Worm (Caenorhabditis elegans) whole organism, L4 larva: ENCODE data around the gene mig-22.

Experiments used
- F10B5.3 ChIP-seq: sonication (generic microtip); optimal IDR thresholded peaks from 2 replicates; lab custom pipeline; 2016; ENCODE audit warnings: mild to moderate bottlenecking, missing genetic modification characterization, missing compliant biosample characterization
- F44E2.7 ChIP-seq: fragments of 200-800 bp; sonication (Bioruptor generic); IDR thresholded peaks from 2 replicates; pipeline ENCODE4 v2.1.2; 2022; ENCODE audit warnings: missing genetic modification characterization, missing compliant biosample characterization
- T20F7.1 ChIP-seq: fragments of 200-800 bp; sonication (Bioruptor generic); optimal IDR thresholded peaks from 2 replicates; lab custom pipeline; 2018; ENCODE audit warnings: mild to moderate bottlenecking, missing genetic modification characterization, missing compliant biosample characterization
- Y5F2A.4 ChIP-seq: fragments of 200-800 bp; sonication (Bioruptor generic); optimal IDR thresholded peaks from 2 replicates; lab custom pipeline; 2018; ENCODE audit warnings: mild to moderate bottlenecking, missing genetic modification characterization, missing compliant biosample characterization
- aha-1 ChIP-seq: fragments of 150-350 bp; peaks from one replicate; lab custom pipeline; 2014; ENCODE audit warnings: missing biosample characterization, missing genetic modification characterization
- arid-1 ChIP-seq: fragments of 200-800 bp; sonication (Bioruptor generic); conservative IDR thresholded peaks from 2 replicates; pipeline ENCODE4 v1.3.6; 2022; ENCODE audit warnings: missing genetic modification reagents, missing genetic modification characterization, missing compliant biosample characterization
- attf-4 ChIP-seq: sonication (generic microtip); optimal IDR thresholded peaks from 3 replicates; lab custom pipeline; 2017; ENCODE audit warnings: missing biosample characterization, missing genetic modification characterization
- ctbp-1 ChIP-seq: fragments of 200-800 bp; sonication (Bioruptor generic); IDR thresholded peaks from 2 replicates; pipeline ENCODE4 v1.3.6; 2022; ENCODE audit warnings: missing genetic modification reagents, missing genetic modification characterization, missing compliant biosample characterization
- daf-16 ChIP-seq, 3 experiments: sonication (generic microtip); optimal IDR thresholded peaks; 2 replicates each; lab custom pipeline; 2016 to 2017; ENCODE audit warnings: missing genetic modification characterization in 3 of 3, missing genetic modification reagents in 3 of 3, mild to moderate bottlenecking in 2 of 3, missing compliant biosample characterization in 2 of 3, missing biosample characterization in 1 of 3, moderate library complexity in 1 of 3
- duxl-1 ChIP-seq: sonication (generic microtip); optimal IDR thresholded peaks from 2 replicates; lab custom pipeline; 2016; ENCODE audit warnings: mild to moderate bottlenecking, missing genetic modification characterization, moderate library complexity, missing compliant biosample characterization; ENCODE audit not compliant: poor library complexity
- egl-27 ChIP-seq: sonication (generic microtip); optimal IDR thresholded peaks from 3 replicates; lab custom pipeline; 2017; ENCODE audit warnings: missing biosample characterization, missing genetic modification reagents, missing genetic modification characterization
- fos-1 ChIP-seq: fragments of 150-350 bp; optimal IDR thresholded peaks from 2 replicates; lab custom pipeline; 2014; ENCODE audit warnings: missing biosample characterization, missing genetic modification characterization
- hif-1 ChIP-seq, 2 experiments: sonication (generic microtip); optimal IDR thresholded peaks; 2 replicates each; lab custom pipeline; 2016 to 2017; ENCODE audit warnings: missing compliant biosample characterization in 2 of 2, missing genetic modification characterization in 2 of 2, missing genetic modification reagents in 2 of 2, missing genotype in 2 of 2, mild to moderate bottlenecking in 1 of 2
- hlh-11 ChIP-seq: fragments of 200-800 bp; sonication (Bioruptor generic); optimal IDR thresholded peaks from 2 replicates; lab custom pipeline; 2018; ENCODE audit warnings: mild to moderate bottlenecking, missing genetic modification characterization, missing compliant biosample characterization
- jun-1 ChIP-seq: fragments of 150-350 bp; optimal IDR thresholded peaks from 2 replicates; lab custom pipeline; 2014; ENCODE audit warnings: missing biosample characterization, missing genetic modification reagents, missing genetic modification characterization
- lin-1 ChIP-seq: fragments of 200-800 bp; sonication (Bioruptor generic); IDR thresholded peaks from 2 replicates; pipeline ENCODE4 v1.3.6; 2022; ENCODE audit warnings: missing genetic modification reagents, missing genetic modification characterization, missing compliant biosample characterization
- lin-13 ChIP-seq: fragments of 150-350 bp; optimal IDR thresholded peaks from 2 replicates; lab custom pipeline; 2014; ENCODE audit warnings: missing biosample characterization, missing genetic modification reagents, missing genetic modification characterization
- lin-15B ChIP-seq: fragments of 150-350 bp; sonication (generic microtip); optimal IDR thresholded peaks from 3 replicates; lab custom pipeline; 2014; ENCODE audit warnings: missing biosample characterization, missing genetic modification characterization
- lin-29 ChIP-seq: fragments of 200-800 bp; sonication (Bioruptor generic); IDR thresholded peaks from 2 replicates; pipeline ENCODE4 v1.3.6; 2022; ENCODE audit warnings: missing genetic modification reagents, missing genetic modification characterization, missing compliant biosample characterization
- lin-39 ChIP-seq: fragments of 150-350 bp; optimal IDR thresholded peaks from 2 replicates; lab custom pipeline; 2014; ENCODE audit warnings: missing biosample characterization, missing genetic modification reagents, missing genetic modification characterization
- lsy-2 ChIP-seq, 2 experiments: fragments of 150-350 bp in 1 of 2; sonication (generic microtip) in 1 of 2; optimal IDR thresholded peaks; 2 replicates each; lab custom pipeline; 2014 to 2017; ENCODE audit warnings: missing biosample characterization in 2 of 2, missing genetic modification characterization in 2 of 2
- madf-9 ChIP-seq: fragments of 200-800 bp; sonication (Bioruptor generic); conservative IDR thresholded peaks from 2 replicates; pipeline ENCODE4 v1.3.6; 2022; ENCODE audit warnings: missing genetic modification reagents, missing genetic modification characterization, missing compliant biosample characterization
- mdt-29 ChIP-seq: fragments of 200-800 bp; sonication (Bioruptor generic); IDR thresholded peaks from 2 replicates; pipeline ENCODE4 v1.3.6; 2022; ENCODE audit warnings: missing genetic modification reagents, missing genetic modification characterization, missing compliant biosample characterization
- mep-1 ChIP-seq: fragments of 150-350 bp; sonication (generic microtip); optimal IDR thresholded peaks from 3 replicates; lab custom pipeline; 2014; ENCODE audit warnings: missing biosample characterization, missing genetic modification characterization
- mes-2 ChIP-seq: sonication (generic microtip); optimal IDR thresholded peaks from 2 replicates; lab custom pipeline; 2016; ENCODE audit warnings: missing genotype, mild to moderate bottlenecking, missing genetic modification characterization, missing compliant biosample characterization; ENCODE audit not compliant: poor library complexity, severe bottlenecking
- mxl-3 ChIP-seq: fragments of 200-800 bp; sonication (Bioruptor generic); optimal IDR thresholded peaks from 2 replicates; lab custom pipeline; 2018; ENCODE audit warnings: mild to moderate bottlenecking, missing genetic modification characterization, missing compliant biosample characterization
- nhr-102 ChIP-seq: sonication (generic microtip); optimal IDR thresholded peaks from 2 replicates; lab custom pipeline; 2016; ENCODE audit warnings: mild to moderate bottlenecking, missing genetic modification characterization, moderate library complexity, missing compliant biosample characterization
- nhr-48 ChIP-seq: sonication (generic microtip); optimal IDR thresholded peaks from 2 replicates; lab custom pipeline; 2016; ENCODE audit warnings: mild to moderate bottlenecking, missing genetic modification characterization, missing compliant biosample characterization
- nhr-77 ChIP-seq: fragments of 150-350 bp; optimal IDR thresholded peaks from 2 replicates; lab custom pipeline; 2014; ENCODE audit warnings: missing biosample characterization, missing genetic modification characterization
- php-3 ChIP-seq: fragments of 200-800 bp; sonication (Bioruptor generic); IDR thresholded peaks from 2 replicates; pipeline ENCODE4 v1.3.6; 2022; ENCODE audit warnings: missing genetic modification reagents, missing genetic modification characterization, missing compliant biosample characterization
- pqm-1 ChIP-seq: sonication (generic microtip); optimal IDR thresholded peaks from 2 replicates; lab custom pipeline; 2017; ENCODE audit warnings: missing biosample characterization, missing genetic modification characterization
- rbr-2 ChIP-seq: sonication (generic microtip); optimal IDR thresholded peaks from 2 replicates; lab custom pipeline; 2016; ENCODE audit warnings: missing genotype, missing genetic modification characterization, missing compliant biosample characterization
- set-16 ChIP-seq: fragments of 200-800 bp; sonication (Bioruptor generic); IDR thresholded peaks from 2 replicates; pipeline ENCODE4 v1.3.6; 2022; ENCODE audit warnings: missing genetic modification reagents, missing genetic modification characterization, missing compliant biosample characterization
- tra-1 ChIP-seq: fragments of 200-800 bp; sonication (Bioruptor generic); IDR thresholded peaks from 2 replicates; pipeline ENCODE4 v1.3.6; 2022; ENCODE audit warnings: missing genetic modification reagents, missing genetic modification characterization, missing compliant biosample characterization
- unc-39 ChIP-seq: sonication (generic microtip); optimal IDR thresholded peaks from 2 replicates; lab custom pipeline; 2017; ENCODE audit warnings: missing biosample characterization, missing genetic modification characterization
- vab-7 ChIP-seq: fragments of 200-800 bp; sonication (Bioruptor generic); IDR thresholded peaks from 2 replicates; pipeline ENCODE4 v1.3.6; 2022; ENCODE audit warnings: missing genetic modification reagents, missing genetic modification characterization, missing compliant biosample characterization
- zfp-2 ChIP-seq: sonication (generic microtip); optimal IDR thresholded peaks from 2 replicates; lab custom pipeline; 2016; ENCODE audit warnings: mild to moderate bottlenecking, missing genetic modification characterization, missing compliant biosample characterization
- zfp-3 ChIP-seq: fragments of 200-800 bp; sonication (Bioruptor generic); conservative IDR thresholded peaks from 2 replicates; pipeline ENCODE4 v1.3.6; 2022; ENCODE audit warnings: missing genetic modification reagents, missing genetic modification characterization, missing compliant biosample characterization
- zip-2 ChIP-seq: fragments of 150-350 bp; optimal IDR thresholded peaks from 2 replicates; lab custom pipeline; 2014; ENCODE audit warnings: missing biosample characterization, missing genetic modification characterization
- ztf-7 ChIP-seq: fragments of 150-350 bp; optimal IDR thresholded peaks from 2 replicates; lab custom pipeline; 2014; ENCODE audit warnings: missing biosample characterization, missing genetic modification characterization

mig-22 gene

DNA sequence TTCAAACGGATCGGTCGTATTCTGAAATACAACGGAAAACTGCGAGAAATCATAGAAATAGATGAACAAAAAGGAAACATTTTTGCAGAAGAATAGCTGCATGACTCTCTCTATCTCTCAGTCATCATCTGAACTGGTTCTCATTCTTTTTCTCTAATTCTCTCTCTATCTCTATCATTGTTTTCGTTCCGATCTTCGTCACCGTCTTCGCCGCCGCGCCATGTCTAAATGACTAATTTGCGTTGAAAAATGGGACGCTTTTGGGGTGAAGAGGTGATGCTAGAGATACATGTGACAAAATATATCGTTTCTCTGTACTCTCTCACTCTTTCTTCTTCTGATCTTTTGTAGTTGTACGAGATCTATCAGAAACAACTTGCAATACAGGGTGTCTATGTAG is 13.3 kb upstream of the mig-22 start (continued):
- TF ChIP-seq lin-1 (no peak), zfp-2 (no peak), vab-7 (GFP tag; lab: Robert Waterston, UW) (no peak), daf-16 (GFP tag; optimal IDR thresholded peaks at IDR 0.05; lab: Kevin White, UChicago) (no peak), daf-16 (tag; optimal IDR thresholded peaks at IDR 0.05; lab: Kevin White, UChicago) (no peak), tra-1 (GFP tag; lab: Robert Waterston, UW) (no peak), jun-1 (tag; lab: Kevin White, UChicago) (no peak), php-3 (GFP tag; lab: Robert Waterston, UW) (no peak), mes-2 (tag; lab: Kevin White, UChicago) (peak; percentile 9), fos-1 (tag; lab: Kevin White, UChicago) (no peak), lin-15B (tag; lab: Kevin White, UChicago) (no peak), nhr-102 (no peak), F44E2.7 (GFP tag; lab: Robert Waterston, UW) (no peak), mxl-3 (peak; percentile 74), mdt-29 (no peak), T20F7.1 (GFP tag; lab: Kevin White, UChicago) (no peak), lin-39 (tag; lab: Kevin White, UChicago) (no peak), unc-39 (tag; lab: Kevin White, UChicago) (no peak), ctbp-1 (GFP tag; lab: Robert Waterston, UW) (no peak), egl-27 (tag; lab: Kevin White, UChicago) (no peak), lsy-2 (tag; optimal IDR thresholded peaks at IDR 0.05; lab: Kevin White, UChicago) (peak in 1 of 2 experiments; percentile 43), zip-2 (no peak), attf-4 (no peak), F10B5.3 (tag; lab: Kevin White, UChicago) (no peak), ztf-7 (tag; lab: Kevin White, UChicago) (no peak), hlh-11 (tag; lab: Kevin White, UChicago) (peak; percentile 89), set-16 (GFP tag; lab: Robert Waterston, UW) (no peak), nhr-48 (tag; lab: Kevin White, UChicago) (peak; percentile 52)

- TF ChIP-seq arid-1 (GFP tag; lab: Robert Waterston, UW) (no peak), zfp-3 (GFP tag; lab: Robert Waterston, UW) (no peak), aha-1 (peak; percentile 66), duxl-1 (tag; lab: Kevin White, UChicago) (no peak)
- TF ChIP-seq, all 104 proteins: peak for 1
Observed at ce11 chrIII:8779912-8780311, 12.8 kb upstream of the mig-22 start, which contains the start of gene K02D10.4. Gene K02D10.4, minus strand, starts transcription at chrIII:8780012.

DNA sequence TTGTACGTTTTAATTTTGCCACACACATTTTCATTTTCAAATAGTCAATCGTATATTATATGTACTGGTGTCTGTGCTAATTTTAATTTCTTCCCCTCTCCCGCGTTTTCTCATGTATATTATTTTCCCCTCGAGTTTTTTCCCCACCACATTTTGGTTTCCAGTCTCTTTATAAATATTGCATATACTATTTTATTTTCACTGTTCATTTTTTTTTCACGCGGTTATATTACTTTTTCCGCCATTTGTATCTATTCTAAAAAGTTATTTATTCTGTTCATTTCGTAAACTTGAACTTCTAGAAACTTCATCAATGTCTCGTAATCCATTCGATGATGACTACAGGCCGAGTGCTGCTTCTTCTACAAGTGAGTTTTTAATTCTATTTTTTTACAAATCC is 8.8 kb upstream of the mig-22 start, which contains the start of gene snap-29:
snap-29 (plus strand) TSS at position 301 of the 400 bp plus-strand sequence.
- TF ChIP-seq mep-1 (tag; lab: Kevin White, UChicago) (no peak), vab-7 (GFP tag; lab: Robert Waterston, UW) (no peak), madf-9 (GFP tag; lab: Robert Waterston, UW) (no peak), rbr-2 (tag; lab: Kevin White, UChicago) (no peak), pqm-1 (no peak), lin-13 (GFP tag; lab: Kevin White, UChicago) (no peak), nhr-77 (tag; lab: Kevin White, UChicago) (no peak), lin-29 (GFP tag; lab: Robert Waterston, UW) (no peak), Y5F2A.4 (GFP tag; lab: Kevin White, UChicago) (no peak), hif-1 (tag; optimal IDR thresholded peaks at IDR 0.05; lab: Kevin White, UChicago) (no peak)
